Worm (Caenorhabditis elegans): ENCODE measurements around the gene C01B9.4.

Gene C01B9.4

DNA sequence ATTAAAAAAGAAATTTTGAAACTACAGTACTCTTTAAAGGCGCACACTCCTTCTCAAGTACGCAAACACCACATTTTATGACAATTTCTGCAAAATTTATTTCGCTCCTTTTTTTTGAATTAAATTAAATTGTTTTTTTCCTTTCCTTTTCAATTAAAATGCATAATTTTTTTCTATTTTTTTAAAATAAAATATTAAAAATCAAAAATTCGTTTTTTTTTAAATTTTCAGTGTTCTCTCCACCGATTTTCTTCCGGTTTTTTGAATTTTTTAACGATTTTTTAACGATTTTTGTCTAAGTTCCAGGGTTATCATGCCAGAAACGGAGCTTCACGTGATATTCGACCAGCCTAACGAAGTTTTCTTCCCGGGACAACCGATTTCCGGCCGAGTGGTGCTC lies 25.7 kb downstream of the C01B9.4 start, which contains the start of gene arrd-13:
Gene arrd-13 (plus strand): TSS at position 301 of the 400 bp plus-strand sequence.
- TF ChIP-seq nhr-28 (tag; optimal IDR thresholded peaks at IDR 0.05): no peak
- TF ChIP-seq mls-2 (tag; optimal IDR thresholded peaks at IDR 0.05): no peak
- TF ChIP-seq elt-3 (tag; optimal IDR thresholded peaks at IDR 0.05): no peak
- no peak for TF ChIP-seq unc-39 (tag; optimal IDR thresholded peaks at IDR 0.05)
- no peak for TF ChIP-seq pha-4 (tag; optimal IDR thresholded peaks at IDR 0.05)
- TF ChIP-seq M03D4.4 (tag; optimal IDR thresholded peaks at IDR 0.05): no peak
- TF ChIP-seq nhr-76 (tag; optimal IDR thresholded peaks at IDR 0.05): no peak
- TF ChIP-seq ces-1 (GFP tag; optimal IDR thresholded peaks at IDR 0.05): no peak
- no peak for TF ChIP-seq nhr-12 (tag; optimal IDR thresholded peaks at IDR 0.05)
- TF ChIP-seq lsy-2 (tag; optimal IDR thresholded peaks at IDR 0.05): no peak
- no peak for TF ChIP-seq snpc-4 (tag; optimal IDR thresholded peaks at IDR 0.05)
- no peak for TF ChIP-seq unc-120 (tag; optimal IDR thresholded peaks at IDR 0.05; ENCODE audit: poor library complexity, severe bottlenecking)
- no peak for TF ChIP-seq elt-1 (tag; optimal IDR thresholded peaks at IDR 0.05; ENCODE audit: borderline replicate concordance, insufficient read depth)
- no peak for TF ChIP-seq ceh-43 (GFP tag; optimal IDR thresholded peaks at IDR 0.05)
- TF ChIP-seq bed-3 (GFP tag; optimal IDR thresholded peaks at IDR 0.05): no peak
- TF ChIP-seq zip-8 (tag; optimal IDR thresholded peaks at IDR 0.05): no peak

ce11 chrII:13756232-13756631 lies 27.5 kb downstream of the C01B9.4 start:
- TF ChIP-seq mab-5 (tag; optimal IDR thresholded peaks at IDR 0.05) (no peak), ceh-83 (GFP tag; optimal IDR thresholded peaks at IDR 0.05) (no peak), M03D4.4 (tag; optimal IDR thresholded peaks at IDR 0.05) (no peak), nhr-12 (tag; optimal IDR thresholded peaks at IDR 0.05) (no peak)

- TF ChIP-seq lin-13 (tag; optimal IDR thresholded peaks at IDR 0.05) (no peak), flh-1 (GFP tag; optimal IDR thresholded peaks at IDR 0.05) (no peak), hlh-1 (tag; optimal IDR thresholded peaks at IDR 0.05) (no peak), nhr-28 (tag; optimal IDR thresholded peaks at IDR 0.05) (no peak), unc-120 (tag; optimal IDR thresholded peaks at IDR 0.05; ENCODE audit: poor library complexity, severe bottlenecking) (no peak), cnd-1 (tag; optimal IDR thresholded peaks at IDR 0.05) (no peak), nhr-237 (tag; optimal IDR thresholded peaks at IDR 0.05) (no peak), elt-3 (tag; optimal IDR thresholded peaks at IDR 0.05) (no peak), tbx-8 (GFP tag; optimal IDR thresholded peaks at IDR 0.05) (no peak), sem-2 (GFP tag; optimal IDR thresholded peaks at IDR 0.05) (no peak), mab-5 (tag; optimal IDR thresholded peaks at IDR 0.05) (no peak), lin-32 (GFP tag; optimal IDR thresholded peaks at IDR 0.05) (no peak), zip-8 (tag; optimal IDR thresholded peaks at IDR 0.05) (no peak), elt-1 (tag; optimal IDR thresholded peaks at IDR 0.05; ENCODE audit: borderline replicate concordance, insufficient read depth) (no peak), unc-39 (tag; optimal IDR thresholded peaks at IDR 0.05) (no peak), ham-2 (GFP tag; optimal IDR thresholded peaks at IDR 0.05) (no peak)
These were observed 31.8 kb downstream of the C01B9.4 start, which contains the start of gene arrd-14 for ce11 chrII:13752016-13752415. Gene arrd-14, plus strand, starts transcription at chrII:13752316.

- TF ChIP-seq ces-1 (GFP tag; optimal IDR thresholded peaks at IDR 0.05) (no peak), ztf-11 (tag; optimal IDR thresholded peaks at IDR 0.05) (no peak), blmp-1 (tag; optimal IDR thresholded peaks at IDR 0.05) (no peak)
These were observed 32.8 kb downstream of the C01B9.4 start for ce11 chrII:13751030-13751429.

ce11 chrII:13750128-13750527 lies 33.7 kb downstream of the C01B9.4 start:
- TF ChIP-seq sem-2 (GFP tag; optimal IDR thresholded peaks at IDR 0.05) (no peak), elt-1 (tag; optimal IDR thresholded peaks at IDR 0.05; ENCODE audit: borderline replicate concordance, insufficient read depth) (no peak), mls-2 (tag; optimal IDR thresholded peaks at IDR 0.05) (no peak)

DNA sequence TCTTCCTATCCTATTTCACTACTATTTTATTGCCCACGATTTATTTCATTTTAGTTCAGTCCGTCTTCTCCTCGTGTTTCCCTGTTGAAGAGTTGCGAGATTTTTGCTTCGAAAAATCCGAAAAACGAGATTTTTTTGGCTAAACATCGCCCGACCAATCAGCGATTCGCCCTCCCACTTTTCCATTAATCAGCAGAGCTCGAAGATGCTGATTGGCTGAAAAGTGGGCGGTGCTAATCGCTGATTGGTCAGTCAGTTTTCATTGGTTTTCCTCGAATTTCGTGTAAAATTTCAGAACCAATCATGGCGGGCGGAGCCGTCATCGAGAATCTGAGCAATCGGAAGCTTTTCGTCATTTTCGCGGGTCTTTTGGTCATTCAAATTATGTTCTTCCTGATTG lies 42.3 kb downstream of the C01B9.4 start, which contains the start of gene mig-14:
Gene mig-14 (plus strand): TSS at position 290 of the 400 bp plus-strand sequence.
- TF ChIP-seq unc-39 (tag; optimal IDR thresholded peaks at IDR 0.05) (no peak), blmp-1 (tag; optimal IDR thresholded peaks at IDR 0.05) (no peak), sem-2 (GFP tag; optimal IDR thresholded peaks at IDR 0.05) (no peak), lsy-2 (tag; optimal IDR thresholded peaks at IDR 0.05) (no peak), elt-1 (tag; optimal IDR thresholded peaks at IDR 0.05; ENCODE audit: borderline replicate concordance, insufficient read depth) (no peak), mep-1 (tag; optimal IDR thresholded peaks at IDR 0.05) (no peak), ham-2 (GFP tag; optimal IDR thresholded peaks at IDR 0.05) (no peak), mls-2 (tag; optimal IDR thresholded peaks at IDR 0.05) (no peak), nhr-12 (tag; optimal IDR thresholded peaks at IDR 0.05) (no peak), nhr-2 (tag; optimal IDR thresholded peaks at IDR 0.05) (no peak), mab-5 (tag; optimal IDR thresholded peaks at IDR 0.05) (no peak), cnd-1 (tag; optimal IDR thresholded peaks at IDR 0.05) (no peak), nhr-237 (tag; optimal IDR thresholded peaks at IDR 0.05) (no peak), lin-13 (tag; optimal IDR thresholded peaks at IDR 0.05) (no peak), unc-120 (tag; optimal IDR thresholded peaks at IDR 0.05; ENCODE audit: poor library complexity, severe bottlenecking) (no peak), tbx-8 (GFP tag; optimal IDR thresholded peaks at IDR 0.05) (no peak), ceh-39 (tag; optimal IDR thresholded peaks at IDR 0.05) (no peak), ces-1 (GFP tag; optimal IDR thresholded peaks at IDR 0.05) (no peak)

Data from whole organism, mixed stage, embryonic.